Fruit fly (Drosophila melanogaster): ENCODE data around the gene CoRest.

- TF ChIP-seq gl (tag; optimal IDR thresholded peaks at IDR 0.05), result no peak
- TF ChIP-seq CG9948 (tag; optimal IDR thresholded peaks at IDR 0.05), result peak; percentile 62
These were observed 25.8 kb upstream of the CoRest start for dm6 chrX:19495611-19496583.

Data from whole organism, pupa.